Worm (Caenorhabditis elegans): ENCODE results near the gene T24A6.20.

T24A6.20 gene

ce11 chrV:3579248-3579647 lies 26.3 kb downstream of the T24A6.20 start:
- no peak for TF ChIP-seq lin-35 (GFP tag; optimal IDR thresholded peaks at IDR 0.05)
- TF ChIP-seq xbp-1 (tag; optimal IDR thresholded peaks at IDR 0.05): no peak
- TF ChIP-seq nhr-19 (GFP tag; conservative IDR thresholded peaks at IDR 0.05): no peak
- TF ChIP-seq fkh-4 (tag; optimal IDR thresholded peaks at IDR 0.05; ENCODE audit: borderline replicate concordance): no peak
- no peak for TF ChIP-seq unc-86 (tag; optimal IDR thresholded peaks at IDR 0.05)
- no peak for TF ChIP-seq fkh-10 (GFP tag; optimal IDR thresholded peaks at IDR 0.05)
- TF ChIP-seq fos-1 (tag; optimal IDR thresholded peaks at IDR 0.05): no peak
- TF ChIP-seq C04F5.9 (tag; optimal IDR thresholded peaks at IDR 0.05): no peak
- peak; percentile 27 for TF ChIP-seq fkh-8 (tag; optimal IDR thresholded peaks at IDR 0.05)
- TF ChIP-seq ceh-88 (GFP tag; IDR thresholded peaks at IDR 0.05): no peak
- no peak for TF ChIP-seq mab-9 (GFP tag; IDR thresholded peaks at IDR 0.05)
- TF ChIP-seq unc-30 (tag; optimal IDR thresholded peaks at IDR 0.05): no peak
- TF ChIP-seq aha-1 (tag; optimal IDR thresholded peaks at IDR 0.05): no peak
- TF ChIP-seq nhr-76 (tag; optimal IDR thresholded peaks at IDR 0.05): no peak
- no peak for TF ChIP-seq elt-2 (tag; optimal IDR thresholded peaks at IDR 0.05)
- TF ChIP-seq zag-1 (tag; optimal IDR thresholded peaks at IDR 0.05): no peak
- TF ChIP-seq zip-4 (GFP tag; optimal IDR thresholded peaks at IDR 0.05): no peak
- peak in 1 of 3 experiments; percentile 11 for TF ChIP-seq dpl-1 (GFP tag; optimal IDR thresholded peaks at IDR 0.05)
- TF ChIP-seq blmp-1 (tag; optimal IDR thresholded peaks at IDR 0.05): no peak
- TF ChIP-seq grh-1 (GFP tag; IDR thresholded peaks at IDR 0.05): no peak
- no peak for TF ChIP-seq ceh-63 (GFP tag; optimal IDR thresholded peaks at IDR 0.05)
- TF ChIP-seq lin-14 (GFP tag; optimal IDR thresholded peaks at IDR 0.05): peak; percentile 29
- TF ChIP-seq hpl-2 (GFP tag; optimal IDR thresholded peaks at IDR 0.05): no peak
- TF ChIP-seq snpc-4 (tag; optimal IDR thresholded peaks at IDR 0.05): no peak
- TF ChIP-seq egl-13 (tag; optimal IDR thresholded peaks at IDR 0.05): no peak
- TF ChIP-seq aly-2 (tag; optimal IDR thresholded peaks at IDR 0.05): no peak
- no peak for TF ChIP-seq nhr-28 (tag; optimal IDR thresholded peaks at IDR 0.05)
- no peak for TF ChIP-seq lin-39 (tag; optimal IDR thresholded peaks at IDR 0.05)
- TF ChIP-seq hlh-4 (tag; optimal IDR thresholded peaks at IDR 0.05): no peak
- TF ChIP-seq ztf-4 (tag; optimal IDR thresholded peaks at IDR 0.05): no peak
- no peak for TF ChIP-seq efl-1 (optimal IDR thresholded peaks at IDR 0.05)
- peak in 1 of 2 experiments; percentile 88 for TF ChIP-seq efl-1 (GFP tag; optimal IDR thresholded peaks at IDR 0.05 in 1 of 2)
- TF ChIP-seq dsc-1 (tag; optimal IDR thresholded peaks at IDR 0.05): peak; percentile 6
- no peak for TF ChIP-seq unc-130 (tag; optimal IDR thresholded peaks at IDR 0.05)
- TF ChIP-seq nhr-90 (tag; optimal IDR thresholded peaks at IDR 0.05; ENCODE audit: poor library complexity): no peak
- TF ChIP-seq alr-1 (tag; optimal IDR thresholded peaks at IDR 0.05; ENCODE audit: borderline replicate concordance): no peak

- TF ChIP-seq blmp-1 (tag; optimal IDR thresholded peaks at IDR 0.05) (no peak), fkh-8 (tag; optimal IDR thresholded peaks at IDR 0.05) (peak; percentile 15), irx-1 (tag; optimal IDR thresholded peaks at IDR 0.05) (no peak), egl-13 (tag; optimal IDR thresholded peaks at IDR 0.05) (no peak), F16B12.6 (tag; optimal IDR thresholded peaks at IDR 0.05) (no peak), jun-1 (tag; optimal IDR thresholded peaks at IDR 0.05) (no peak), alr-1 (tag; optimal IDR thresholded peaks at IDR 0.05; ENCODE audit: borderline replicate concordance) (no peak), hlh-4 (tag; optimal IDR thresholded peaks at IDR 0.05) (no peak), rnt-1 (tag; optimal IDR thresholded peaks at IDR 0.05) (peak; percentile 55), grh-1 (GFP tag; IDR thresholded peaks at IDR 0.05) (no peak), nhr-77 (tag; optimal IDR thresholded peaks at IDR 0.05) (peak; percentile 25), ztf-4 (tag; optimal IDR thresholded peaks at IDR 0.05) (no peak), nhr-19 (GFP tag; conservative IDR thresholded peaks at IDR 0.05) (peak; percentile 29; the same call in 1 of the 2 replicates), aha-1 (tag; optimal IDR thresholded peaks at IDR 0.05) (no peak), nhr-20 (tag; optimal IDR thresholded peaks at IDR 0.05) (peak; percentile 67), C04F5.9 (tag; optimal IDR thresholded peaks at IDR 0.05) (no peak), lsy-2 (tag; optimal IDR thresholded peaks at IDR 0.05) (peak; percentile 42 to 64), unc-98 (GFP tag; IDR thresholded peaks at IDR 0.05) (no peak), ama-1 (optimal IDR thresholded peaks at IDR 0.05) (no peak), elt-2 (tag; optimal IDR thresholded peaks at IDR 0.05) (no peak), mef-2 (tag; optimal IDR thresholded peaks at IDR 0.05) (no peak), nhr-47 (tag; optimal IDR thresholded peaks at IDR 0.05) (peak; percentile 35), nhr-11 (tag; optimal IDR thresholded peaks at IDR 0.05) (no peak), aly-2 (tag; optimal IDR thresholded peaks at IDR 0.05) (no peak), sox-4 (tag; optimal IDR thresholded peaks at IDR 0.05) (no peak), nhr-85 (tag) (peak; percentile 57), nhr-90 (tag; optimal IDR thresholded peaks at IDR 0.05; ENCODE audit: poor library complexity) (no peak), Y116A8C.19 (tag; optimal IDR thresholded peaks at IDR 0.05; ENCODE audit: borderline replicate concordance) (no peak), nhr-28 (tag; optimal IDR thresholded peaks at IDR 0.05) (no peak), ceh-8 (GFP tag; optimal IDR thresholded peaks at IDR 0.05) (no peak), xbp-1 (tag; optimal IDR thresholded peaks at IDR 0.05) (peak; percentile 8)
Measured at ce11 chrV:3579795-3580194, 26.9 kb downstream of the T24A6.20 start.

Data from whole organism, L1 larva.